Worm (Caenorhabditis elegans) whole organism, late embryonic: ENCODE measurements around the gene atg-13.

Source experiments
- K09A11.1 ChIP-seq: sonication (generic microtip); optimal IDR thresholded peaks from 2 replicates; lab custom pipeline; 2017; ENCODE audit warnings: antibody characterized with exemption, mild to moderate bottlenecking, missing genetic modification characterization, missing compliant biosample characterization; ENCODE audit not compliant: insufficient read depth
- T23F11.4 ChIP-seq: fragments of 200-800 bp; sonication (Bioruptor generic); optimal IDR thresholded peaks from 2 replicates; lab custom pipeline; 2018; ENCODE audit warnings: mild to moderate bottlenecking, missing genetic modification characterization, missing compliant biosample characterization
- Y22D7AL.16 ChIP-seq: sonication (generic microtip); optimal IDR thresholded peaks from 2 replicates; lab custom pipeline; 2016; ENCODE audit warnings: missing genetic modification characterization, missing compliant biosample characterization
- ceh-14 ChIP-seq: sonication (generic microtip); optimal IDR thresholded peaks from 2 replicates; lab custom pipeline; 2016; ENCODE audit warnings: missing genotype, missing genetic modification characterization, missing compliant biosample characterization
- ceh-18 ChIP-seq: sonication (generic microtip); optimal IDR thresholded peaks from 2 replicates; lab custom pipeline; 2016; ENCODE audit warnings: missing genetic modification characterization, missing compliant biosample characterization
- ceh-19 ChIP-seq: fragments of 200-800 bp; sonication (Bioruptor generic); optimal IDR thresholded peaks from 2 replicates; lab custom pipeline; 2018; ENCODE audit warnings: mild to moderate bottlenecking, missing genetic modification characterization, missing compliant biosample characterization
- ceh-22 ChIP-seq: sonication (generic microtip); optimal IDR thresholded peaks from 2 replicates; lab custom pipeline; 2017; ENCODE audit warnings: missing biosample characterization, missing genetic modification characterization
- ceh-24 ChIP-seq: sonication (generic microtip); optimal IDR thresholded peaks from 2 replicates; lab custom pipeline; 2016; ENCODE audit warnings: mild to moderate bottlenecking, missing genetic modification characterization, missing compliant biosample characterization
- ceh-30 ChIP-seq: fragments of 150-350 bp; optimal IDR thresholded peaks from 2 replicates; lab custom pipeline; 2014; ENCODE audit warnings: missing biosample characterization, missing genetic modification characterization
- ceh-31 ChIP-seq: sonication (generic microtip); optimal IDR thresholded peaks from 2 replicates; lab custom pipeline; 2016; ENCODE audit warnings: missing genetic modification characterization, missing compliant biosample characterization
- ceh-34 ChIP-seq: sonication (generic microtip); optimal IDR thresholded peaks from 2 replicates; lab custom pipeline; 2016; ENCODE audit warnings: mild to moderate bottlenecking, missing genetic modification characterization, missing compliant biosample characterization
- ceh-48 ChIP-seq: sonication (generic microtip); optimal IDR thresholded peaks from 2 replicates; lab custom pipeline; 2016; ENCODE audit warnings: missing genetic modification characterization, inconsistent platforms, missing compliant biosample characterization
- ceh-6 ChIP-seq: fragments of 200-800 bp; sonication (Bioruptor generic); optimal IDR thresholded peaks from 2 replicates; lab custom pipeline; 2018; ENCODE audit warnings: mild to moderate bottlenecking, missing genetic modification characterization, missing compliant biosample characterization
- ceh-9 ChIP-seq: sonication (generic microtip); optimal IDR thresholded peaks from 2 replicates; lab custom pipeline; 2016; ENCODE audit warnings: mild to moderate bottlenecking, missing genetic modification characterization, inconsistent platforms, missing compliant biosample characterization
- dve-1 ChIP-seq: sonication (generic microtip); optimal IDR thresholded peaks from 2 replicates; lab custom pipeline; 2017; ENCODE audit warnings: antibody characterized with exemption, mild to moderate bottlenecking, missing genetic modification characterization, missing compliant biosample characterization
- elt-2 ChIP-seq: sonication (generic microtip); optimal IDR thresholded peaks from 2 replicates; lab custom pipeline; 2016; ENCODE audit warnings: missing genetic modification reagents, missing genetic modification characterization, missing compliant biosample characterization
- elt-4 ChIP-seq: sonication (generic microtip); optimal IDR thresholded peaks from 2 replicates; lab custom pipeline; 2016; ENCODE audit warnings: missing genetic modification characterization, missing compliant biosample characterization
- ets-4 ChIP-seq: sonication (generic microtip); optimal IDR thresholded peaks from 2 replicates; lab custom pipeline; 2016; ENCODE audit warnings: missing genetic modification characterization, missing compliant biosample characterization
- eyg-1 ChIP-seq: sonication (generic microtip); optimal IDR thresholded peaks from 2 replicates; lab custom pipeline; 2016; ENCODE audit warnings: missing genotype, missing genetic modification characterization, missing compliant biosample characterization
- fax-1 ChIP-seq: sonication (generic microtip); optimal IDR thresholded peaks from 2 replicates; lab custom pipeline; 2016; ENCODE audit warnings: missing genotype, missing genetic modification characterization, missing compliant biosample characterization
- fkh-6 ChIP-seq: sonication (generic microtip); optimal IDR thresholded peaks from 2 replicates; lab custom pipeline; 2016; ENCODE audit warnings: missing genetic modification characterization, missing compliant biosample characterization
- gmeb-2 ChIP-seq: sonication (generic microtip); optimal IDR thresholded peaks from 2 replicates; lab custom pipeline; 2016; ENCODE audit warnings: missing genetic modification characterization, inconsistent platforms, missing compliant biosample characterization
- hlh-13 ChIP-seq: fragments of 200-800 bp; sonication (Bioruptor generic); optimal IDR thresholded peaks from 2 replicates; lab custom pipeline; 2018; ENCODE audit warnings: mild to moderate bottlenecking, missing genetic modification characterization, missing compliant biosample characterization
- hlh-30 ChIP-seq: sonication (generic microtip); optimal IDR thresholded peaks from 2 replicates; lab custom pipeline; 2017; ENCODE audit warnings: antibody characterized with exemption, missing genetic modification characterization, missing compliant biosample characterization; ENCODE audit not compliant: insufficient read depth
- hlh-6 ChIP-seq: sonication (generic microtip); optimal IDR thresholded peaks from 2 replicates; lab custom pipeline; 2016; ENCODE audit warnings: missing genotype, missing genetic modification characterization, missing compliant biosample characterization
- hlh-8 ChIP-seq: sonication (generic microtip); optimal IDR thresholded peaks from 2 replicates; lab custom pipeline; 2016; ENCODE audit warnings: missing genotype, missing genetic modification characterization, missing compliant biosample characterization
- lin-11 ChIP-seq: fragments of 200-800 bp; sonication (Bioruptor generic); optimal IDR thresholded peaks from 2 replicates; lab custom pipeline; 2018; ENCODE audit warnings: mild to moderate bottlenecking, missing genetic modification characterization, missing compliant biosample characterization
- nfya-1 ChIP-seq: sonication (generic microtip); optimal IDR thresholded peaks from 2 replicates; lab custom pipeline; 2017; ENCODE audit warnings: missing genetic modification characterization, mild to moderate bottlenecking, missing compliant biosample characterization, antibody characterized with exemption, moderate library complexity
- nhr-11 ChIP-seq: fragments of 150-350 bp; optimal IDR thresholded peaks from 2 replicates; lab custom pipeline; 2014; ENCODE audit warnings: missing biosample characterization, missing genetic modification characterization
- nhr-232 ChIP-seq: sonication (generic microtip); optimal IDR thresholded peaks from 2 replicates; lab custom pipeline; 2016; ENCODE audit warnings: missing genetic modification characterization, missing compliant biosample characterization
- npax-4 ChIP-seq: sonication (generic microtip); optimal IDR thresholded peaks from 2 replicates; lab custom pipeline; 2016; ENCODE audit warnings: missing genetic modification characterization, missing compliant biosample characterization
- pag-3 ChIP-seq: sonication (generic microtip); optimal IDR thresholded peaks from 2 replicates; lab custom pipeline; 2016; ENCODE audit warnings: missing compliant biosample characterization, missing genetic modification characterization, borderline replicate concordance
- pat-9 ChIP-seq: fragments of 200-800 bp; sonication (Bioruptor generic); optimal IDR thresholded peaks from 2 replicates; lab custom pipeline; 2018; ENCODE audit warnings: mild to moderate bottlenecking, missing genetic modification characterization, moderate library complexity, missing compliant biosample characterization
- pha-2 ChIP-seq: sonication (generic microtip); optimal IDR thresholded peaks from 2 replicates; lab custom pipeline; 2017; ENCODE audit warnings: mild to moderate bottlenecking, missing genetic modification characterization, missing compliant biosample characterization
- pha-4 ChIP-seq: fragments of 150-350 bp; optimal IDR thresholded peaks from 2 replicates; lab custom pipeline; 2018; ENCODE audit warnings: missing biosample characterization, missing genetic modification reagents, missing genetic modification characterization
- pqm-1 ChIP-seq: sonication (generic microtip); optimal IDR thresholded peaks from 2 replicates; lab custom pipeline; 2016; ENCODE audit warnings: missing genetic modification characterization, missing compliant biosample characterization
- ref-2 ChIP-seq: sonication (generic microtip); optimal IDR thresholded peaks from 2 replicates; lab custom pipeline; 2016; ENCODE audit warnings: missing genetic modification characterization, missing compliant biosample characterization
- rnt-1 ChIP-seq: sonication (generic microtip); optimal IDR thresholded peaks from 2 replicates; lab custom pipeline; 2016; ENCODE audit warnings: missing genetic modification characterization, missing compliant biosample characterization
- sox-2 ChIP-seq: fragments of 200-800 bp; sonication (Bioruptor generic); IDR thresholded peaks from 2 replicates; pipeline ENCODE4 v1.3.6; 2022; ENCODE audit warnings: missing genetic modification reagents, missing genetic modification characterization, missing compliant biosample characterization
- syd-9 ChIP-seq: sonication (generic microtip); optimal IDR thresholded peaks from 2 replicates; lab custom pipeline; 2016; ENCODE audit warnings: mild to moderate bottlenecking, missing genetic modification characterization, moderate library complexity, missing compliant biosample characterization
- tbx-2 ChIP-seq: sonication (generic microtip); optimal IDR thresholded peaks from 2 replicates; lab custom pipeline; 2016; ENCODE audit warnings: missing genetic modification characterization, missing compliant biosample characterization
- tbx-7 ChIP-seq: sonication (generic microtip); optimal IDR thresholded peaks from 2 replicates; lab custom pipeline; 2016; ENCODE audit warnings: missing genotype, missing genetic modification characterization, missing compliant biosample characterization
- ttx-3 ChIP-seq: sonication (generic microtip); optimal IDR thresholded peaks from 2 replicates; lab custom pipeline; 2016; ENCODE audit warnings: missing genetic modification reagents, missing genetic modification characterization, missing compliant biosample characterization
- unc-42 ChIP-seq: sonication (generic microtip); optimal IDR thresholded peaks from 2 replicates; lab custom pipeline; 2016; ENCODE audit warnings: missing genotype, missing genetic modification characterization, missing compliant biosample characterization
- unc-55 ChIP-seq: sonication (generic microtip); optimal IDR thresholded peaks from 2 replicates; lab custom pipeline; 2017; ENCODE audit warnings: missing biosample characterization, missing genetic modification reagents, missing genetic modification characterization
- unc-86 ChIP-seq: sonication (generic microtip); optimal IDR thresholded peaks from 2 replicates; lab custom pipeline; 2016; ENCODE audit warnings: missing genetic modification characterization, missing compliant biosample characterization
- zip-5 ChIP-seq: sonication (generic microtip); optimal IDR thresholded peaks from 2 replicates; lab custom pipeline; 2016; ENCODE audit warnings: missing genetic modification characterization, missing compliant biosample characterization
- ztf-16 ChIP-seq: sonication (generic microtip); optimal IDR thresholded peaks from 2 replicates; lab custom pipeline; 2017; ENCODE audit warnings: missing genetic modification characterization, missing compliant biosample characterization

Gene atg-13

DNA sequence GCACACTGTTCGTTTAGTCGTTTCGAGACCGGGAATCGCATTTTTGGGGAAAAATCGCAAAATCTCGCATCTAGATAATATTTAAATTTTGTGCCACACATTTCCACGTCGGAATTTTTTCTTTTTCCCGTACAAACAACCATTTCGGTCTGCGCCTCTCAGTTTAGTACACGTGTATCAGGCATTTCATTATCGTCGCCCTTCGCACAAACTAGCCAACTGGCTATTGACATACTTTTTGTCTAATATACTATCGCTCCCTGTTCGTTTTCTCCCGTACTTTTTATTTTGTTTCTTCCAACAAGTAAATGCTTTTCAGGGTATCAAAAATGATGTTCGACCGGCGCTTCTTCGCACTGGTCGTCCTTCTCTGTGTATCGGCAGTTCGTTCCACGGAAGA is 24.6 kb downstream of the atg-13 start, which contains the start of gene C14B9.2:
TSS of gene C14B9.2 (plus strand) at position 320 of the 400 bp plus-strand sequence.
- TF ChIP-seq ttx-3 (no peak), nfya-1 (tag; lab: Kevin White, UChicago) (no peak), pat-9 (tag; lab: Kevin White, UChicago) (no peak)

DNA sequence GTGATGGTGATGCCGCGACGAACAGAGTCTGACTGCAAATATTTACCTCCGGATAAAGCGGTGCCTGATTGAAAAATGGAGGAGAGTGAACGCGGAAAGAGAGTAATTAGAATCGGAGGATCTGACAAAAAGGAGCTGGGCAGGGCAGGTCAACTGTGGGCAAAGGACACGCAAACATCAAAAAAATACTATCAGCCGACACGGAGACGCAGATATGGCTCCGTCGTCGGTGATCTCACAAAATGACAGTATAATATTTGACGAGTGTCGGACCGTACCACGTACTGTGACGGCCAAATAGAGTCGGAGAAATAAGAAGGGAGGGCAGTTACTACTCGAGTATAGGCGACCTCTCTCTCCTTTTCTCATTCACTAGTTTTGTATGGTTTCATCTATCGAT is 25.5 kb downstream of the atg-13 start:
- no peak for TF ChIP-seq ceh-31
- peak; percentile 32 for TF ChIP-seq pha-2 (tag; lab: Kevin White, UChicago)
- TF ChIP-seq pag-3: no peak
- TF ChIP-seq tbx-2 (tag; lab: Kevin White, UChicago): peak; percentile 2
- TF ChIP-seq, all 69 proteins: peak for 2

DNA sequence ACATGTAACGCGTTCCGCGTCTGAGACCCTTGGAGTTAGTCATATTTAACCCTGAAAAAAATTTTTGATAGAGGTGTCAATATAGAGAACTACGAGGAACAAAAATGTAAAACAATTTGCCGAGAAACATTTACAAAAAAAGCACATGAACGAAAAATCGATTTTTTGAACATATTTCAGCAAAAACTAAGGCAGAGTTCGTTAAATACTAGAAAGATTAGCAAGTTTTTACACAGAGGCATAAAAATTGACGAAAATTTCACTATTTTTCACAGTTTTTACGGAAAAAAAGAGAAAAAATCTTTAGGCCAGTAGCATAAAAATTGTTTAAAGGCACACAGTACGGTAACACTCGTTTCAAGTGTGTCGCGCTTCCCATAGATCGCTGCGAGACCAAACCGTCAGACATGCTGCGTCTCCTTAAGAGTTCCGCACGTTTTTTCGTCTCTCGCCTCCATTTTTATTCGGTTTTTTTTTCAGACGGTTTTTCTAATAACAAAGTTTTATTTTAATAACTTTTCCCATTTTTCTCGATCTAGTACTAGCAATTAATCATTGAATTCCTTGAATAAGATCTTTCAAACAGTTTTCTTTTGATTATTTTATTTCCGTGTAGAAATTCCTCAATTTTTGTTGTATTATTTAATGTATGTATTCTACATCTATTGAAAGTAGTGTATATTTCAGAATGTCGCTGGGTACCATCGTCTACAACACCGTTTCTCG is 27.6 kb downstream of the atg-13 start, which contains the start of the genes rpl-21 and C14B9.10:
TSS of gene rpl-21 (minus strand) at position 51 of the 726 bp plus-strand sequence.
TSS of gene C14B9.10 (plus strand) at position 676 of the 726 bp plus-strand sequence.
- TF ChIP-seq ceh-31 (peak; percentile 64), lin-11 (tag; lab: Kevin White, UChicago) (no peak), fax-1 (tag; lab: Kevin White, UChicago) (no peak), syd-9 (tag; lab: Kevin White, UChicago) (no peak), hlh-6 (tag; lab: Kevin White, UChicago) (no peak), elt-4 (no peak), hlh-13 (GFP tag; lab: Kevin White, UChicago) (no peak), pha-2 (tag; lab: Kevin White, UChicago) (no peak), ztf-16 (tag; lab: Kevin White, UChicago) (no peak), ceh-9 (no peak), hlh-8 (no peak), gmeb-2 (tag; lab: Kevin White, UChicago) (no peak), pha-4 (no peak), ceh-22 (tag; lab: Kevin White, UChicago) (no peak), Y22D7AL.16 (tag; lab: Kevin White, UChicago) (no peak), elt-2 (tag; lab: Kevin White, UChicago) (peak; percentile 23), ceh-30 (tag; lab: Kevin White, UChicago) (no peak), unc-86 (tag; lab: Kevin White, UChicago) (no peak), pag-3 (no peak), K09A11.1 (tag; lab: Kevin White, UChicago) (no peak), fkh-6 (tag; lab: Kevin White, UChicago) (no peak), tbx-7 (tag; lab: Kevin White, UChicago) (no peak), ceh-6 (GFP tag; lab: Kevin White, UChicago) (no peak), ceh-19 (no peak), ets-4 (tag; lab: Kevin White, UChicago) (no peak), sox-2 (GFP tag; lab: Robert Waterston, UW) (no peak), hlh-30 (tag; lab: Kevin White, UChicago) (peak; percentile 46), dve-1 (peak; percentile 28), npax-4 (tag; lab: Kevin White, UChicago) (no peak), nhr-11 (tag; lab: Kevin White, UChicago) (no peak), zip-5 (tag; lab: Kevin White, UChicago) (no peak), ceh-18 (tag; lab: Kevin White, UChicago) (peak; percentile 27), ceh-34 (tag; lab: Kevin White, UChicago) (no peak), T23F11.4 (GFP tag; lab: Kevin White, UChicago) (no peak), unc-42 (tag; lab: Kevin White, UChicago) (peak; percentile 61), ceh-24 (no peak), pqm-1 (tag; lab: Kevin White, UChicago) (no peak), ceh-48 (tag; lab: Kevin White, UChicago) (no peak), unc-55 (GFP tag; lab: Kevin White, UChicago) (peak; percentile 73), ceh-14 (tag; lab: Kevin White, UChicago) (no peak), rnt-1 (tag; lab: Kevin White, UChicago) (no peak), tbx-2 (tag; lab: Kevin White, UChicago) (peak; percentile 49), ref-2 (no peak), nhr-232 (no peak), eyg-1 (tag; lab: Kevin White, UChicago) (no peak)
